Fruit fly (Drosophila melanogaster): ENCODE measurements around the gene CG14005.

CG14005 gene

dm6 chr2L:5782866-5783265 lies 18.9 kb downstream of the CG14005 start:
- TF ChIP-seq woc (GFP tag; optimal IDR thresholded peaks at IDR 0.05) (no peak), CrebA (GFP tag; optimal IDR thresholded peaks at IDR 0.05; ENCODE audit: borderline replicate concordance) (no peak)

DNA sequence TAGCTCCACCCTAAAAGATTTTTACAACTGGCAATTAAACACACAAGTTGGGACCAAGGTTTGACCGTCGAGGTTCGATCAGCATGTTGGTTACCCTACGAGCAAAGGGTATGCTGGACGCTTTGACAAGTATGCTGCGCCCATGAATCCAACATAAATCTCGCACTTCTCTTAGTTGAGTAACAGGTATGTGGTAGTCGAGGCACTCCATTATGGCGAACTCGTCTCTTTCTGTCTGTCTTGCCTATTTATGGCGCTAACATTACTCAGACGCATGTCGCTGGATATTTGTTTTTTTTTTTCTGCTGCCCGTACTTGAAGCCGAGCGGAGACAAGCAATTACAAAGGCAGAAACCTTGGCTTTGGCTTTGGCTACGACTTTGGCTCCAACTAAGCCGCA lies 20.6 kb downstream of the CG14005 start:
- TF ChIP-seq br (GFP tag; optimal IDR thresholded peaks at IDR 0.05) (no peak), rgr (GFP tag; optimal IDR thresholded peaks at IDR 0.05) (no peak), Mio (GFP tag; optimal IDR thresholded peaks at IDR 0.05) (no peak), CG32264 (GFP tag; optimal IDR thresholded peaks at IDR 0.05) (no peak), dmrt93B (GFP tag; optimal IDR thresholded peaks at IDR 0.05) (no peak), Abd-B (GFP tag; optimal IDR thresholded peaks at IDR 0.05) (no peak), dl (GFP tag; optimal IDR thresholded peaks at IDR 0.05; ENCODE audit: insufficient read depth in 1 of 2, partially characterized antibody in 2 of 2) (no peak), Hr83 (GFP tag; optimal IDR thresholded peaks at IDR 0.05; ENCODE audit: poor library complexity, severe bottlenecking) (no peak), fru (GFP tag; optimal IDR thresholded peaks at IDR 0.05) (no peak), Myc (optimal IDR thresholded peaks at IDR 0.05) (no peak), Dif (GFP tag; optimal IDR thresholded peaks at IDR 0.05; ENCODE audit: partially characterized antibody) (no peak)

DNA sequence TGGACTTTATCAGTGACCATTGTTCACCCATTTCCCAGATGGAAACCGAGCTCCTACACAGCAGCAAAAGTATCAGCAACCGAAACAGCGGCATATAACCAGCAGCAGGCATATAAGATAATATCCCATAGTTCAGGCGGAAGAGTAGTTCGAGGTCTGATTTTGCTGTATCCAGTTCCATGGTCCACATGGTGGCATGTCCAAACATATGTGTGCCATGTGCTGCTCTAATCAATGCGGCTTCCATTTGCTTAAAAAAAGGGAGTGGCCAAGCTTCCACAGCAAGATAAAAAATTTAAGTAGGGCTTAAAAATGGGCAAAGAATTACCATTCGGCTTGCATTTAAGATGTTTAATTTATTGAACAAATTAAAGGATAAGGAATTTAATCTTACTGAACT lies 21.1 kb downstream of the CG14005 start:
- TF ChIP-seq brk (GFP tag; optimal IDR thresholded peaks at IDR 0.05) (no peak), Jra (GFP tag; optimal IDR thresholded peaks at IDR 0.05) (no peak), CG32264 (GFP tag; optimal IDR thresholded peaks at IDR 0.05) (no peak)

DNA sequence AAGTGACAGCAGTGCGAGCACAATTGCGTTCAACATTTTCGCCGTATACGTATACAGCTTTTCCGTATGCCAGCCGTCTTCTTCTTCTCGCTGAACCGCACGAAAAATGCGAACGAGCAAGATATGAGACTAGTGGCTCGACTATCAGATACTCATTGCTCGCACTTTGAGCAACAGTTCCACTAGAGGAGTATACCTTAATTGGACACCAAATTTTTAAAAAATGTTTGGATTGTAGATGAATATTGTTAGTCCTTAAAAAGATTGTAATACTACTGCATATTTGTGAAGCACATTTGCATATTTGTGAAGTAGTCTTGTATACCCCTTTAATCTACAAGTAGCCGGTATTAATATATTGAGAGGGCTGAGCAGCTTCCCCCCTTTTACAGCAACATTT lies 23.6 kb downstream of the CG14005 start:
- TF ChIP-seq fru (GFP tag; optimal IDR thresholded peaks at IDR 0.05), result peak; percentile 7
- TF ChIP-seq Abd-B (GFP tag; optimal IDR thresholded peaks at IDR 0.05), result no peak

- TF ChIP-seq Rel (GFP tag; optimal IDR thresholded peaks at IDR 0.05) (no peak), Rel (tag; optimal IDR thresholded peaks at IDR 0.05) (peak; percentile 64), Myc (optimal IDR thresholded peaks at IDR 0.05) (no peak)
These were observed 29.5 kb downstream of the CG14005 start for dm6 chr2L:5772262-5772661.

- no peak for TF ChIP-seq dsf (GFP tag; optimal IDR thresholded peaks at IDR 0.05; ENCODE audit: borderline replicate concordance)
- TF ChIP-seq psq (GFP tag; optimal IDR thresholded peaks at IDR 0.05), result no peak
- TF ChIP-seq Rel (GFP tag; optimal IDR thresholded peaks at IDR 0.05), result no peak
- no peak for TF ChIP-seq Rel (tag; optimal IDR thresholded peaks at IDR 0.05)
- no peak for TF ChIP-seq dmrt93B (GFP tag; optimal IDR thresholded peaks at IDR 0.05)
- TF ChIP-seq OdsH (GFP tag; optimal IDR thresholded peaks at IDR 0.05), result no peak
- no peak for TF ChIP-seq Abd-B (GFP tag; optimal IDR thresholded peaks at IDR 0.05)
- no peak for TF ChIP-seq dl (GFP tag; optimal IDR thresholded peaks at IDR 0.05; ENCODE audit: insufficient read depth in 1 of 2, partially characterized antibody in 2 of 2)
- no peak for TF ChIP-seq Hnf4 (GFP tag; optimal IDR thresholded peaks at IDR 0.05)
- TF ChIP-seq Vsx2 (GFP tag; optimal IDR thresholded peaks at IDR 0.05; ENCODE audit: partially characterized antibody), result no peak
- TF ChIP-seq h (GFP tag; optimal IDR thresholded peaks at IDR 0.05), result peak; percentile 24
- TF ChIP-seq Myc (optimal IDR thresholded peaks at IDR 0.05), result peak; percentile 98
- TF ChIP-seq fru (GFP tag; optimal IDR thresholded peaks at IDR 0.05), result no peak
- TF ChIP-seq Mio (GFP tag; optimal IDR thresholded peaks at IDR 0.05), result no peak
- no peak for TF ChIP-seq lola (GFP tag; optimal IDR thresholded peaks at IDR 0.05)
- TF ChIP-seq Dif (GFP tag; optimal IDR thresholded peaks at IDR 0.05; ENCODE audit: partially characterized antibody), result no peak
- no peak for TF ChIP-seq Hr78 (GFP tag; optimal IDR thresholded peaks at IDR 0.05)
These were observed 30.6 kb downstream of the CG14005 start for dm6 chr2L:5771179-5771578.

DNA sequence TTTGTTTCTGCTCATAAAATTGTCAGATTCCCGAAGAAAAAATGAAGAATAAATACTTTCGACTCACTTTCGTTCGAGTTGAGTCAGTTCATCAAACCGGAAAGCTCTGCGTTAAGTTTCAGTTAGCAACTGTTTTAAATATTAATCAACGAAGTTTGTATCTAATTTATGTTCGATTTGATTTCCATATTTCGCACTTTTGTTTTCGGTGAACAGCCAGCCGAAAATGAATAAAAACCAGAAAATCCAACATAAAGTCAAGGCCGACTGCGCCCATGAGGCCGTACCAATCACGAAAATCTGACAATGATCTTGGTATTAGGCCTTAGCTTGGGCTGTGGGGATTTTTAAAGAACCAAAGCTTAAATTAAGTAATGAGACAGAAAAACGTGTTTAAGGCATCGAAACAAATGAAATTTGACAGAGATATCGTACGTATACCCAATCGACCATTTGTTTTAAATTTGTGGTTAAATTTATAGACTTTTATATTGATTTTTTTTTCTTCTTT lies 35.2 kb downstream of the CG14005 start:
- TF ChIP-seq ey (GFP tag; optimal IDR thresholded peaks at IDR 0.05) (no peak), Rel (GFP tag; optimal IDR thresholded peaks at IDR 0.05) (no peak), Rel (tag; optimal IDR thresholded peaks at IDR 0.05) (no peak), Vsx2 (GFP tag; optimal IDR thresholded peaks at IDR 0.05; ENCODE audit: partially characterized antibody) (no peak), Sp1 (GFP tag; optimal IDR thresholded peaks at IDR 0.05) (no peak), CG32264 (GFP tag; optimal IDR thresholded peaks at IDR 0.05) (no peak), HLH106 (tag; optimal IDR thresholded peaks at IDR 0.05) (no peak), CG9705 (GFP tag; optimal IDR thresholded peaks at IDR 0.05) (no peak), pan (optimal IDR thresholded peaks at IDR 0.05) (no peak), fru (GFP tag; optimal IDR thresholded peaks at IDR 0.05) (no peak), woc (GFP tag; optimal IDR thresholded peaks at IDR 0.05) (no peak), Hr78 (GFP tag; optimal IDR thresholded peaks at IDR 0.05) (no peak), Jra (GFP tag; optimal IDR thresholded peaks at IDR 0.05) (no peak), GATAd (GFP tag; optimal IDR thresholded peaks at IDR 0.05) (no peak), sage (GFP tag; optimal IDR thresholded peaks at IDR 0.05) (no peak), Myc (optimal IDR thresholded peaks at IDR 0.05) (no peak)

All from whole organism, wandering third instar larva.